Fruit fly (Drosophila melanogaster) whole organism, embryonic: ENCODE measurements around the gene GAPsec.

Source experiments
- B-H2 ChIP-seq: fragments of 200-800 bp; sonication (Bioruptor generic); optimal IDR thresholded peaks from 2 replicates; lab custom pipeline; 2018; ENCODE audit warnings: missing biosample characterization, mild to moderate bottlenecking, missing genetic modification characterization
- Bdp1 ChIP-seq: fragments of 200-800 bp; sonication (Bioruptor generic); optimal IDR thresholded peaks from 3 replicates; lab custom pipeline; 2016; ENCODE audit warnings: missing biosample characterization, missing genetic modification characterization
- Bgb ChIP-seq: fragments of 200-800 bp; sonication (Bioruptor generic); IDR thresholded peaks from 2 replicates; pipeline ENCODE4 v1.3.6; 2022; ENCODE audit warnings: missing biosample characterization, missing genetic modification characterization; ENCODE audit not compliant: partially characterized antibody
- BtbVII ChIP-seq: fragments of 200-800 bp; sonication (Bioruptor generic); optimal IDR thresholded peaks from 3 replicates; lab custom pipeline; 2017; ENCODE audit warnings: missing biosample characterization, mild to moderate bottlenecking, missing genetic modification characterization
- Bteb2 ChIP-seq: fragments of 200-800 bp; sonication (Bioruptor generic); optimal IDR thresholded peaks from 2 replicates; lab custom pipeline; 2016; ENCODE audit warnings: missing biosample characterization, missing genetic modification characterization
- CG10959 ChIP-seq: fragments of 200-800 bp; sonication (Bioruptor generic); IDR thresholded peaks from 2 replicates; pipeline ENCODE4 v1.3.6; 2022; ENCODE audit warnings: missing biosample characterization, missing genetic modification characterization
- CG11247 ChIP-seq: fragments of 200-800 bp; sonication (Bioruptor generic); IDR thresholded peaks from 2 replicates; pipeline ENCODE4 v1.3.6; 2022; ENCODE audit warnings: missing biosample characterization, missing genetic modification characterization
- CG12299 ChIP-seq: fragments of 200-800 bp; sonication (Bioruptor generic); optimal IDR thresholded peaks from 2 replicates; lab custom pipeline; 2018; ENCODE audit warnings: missing biosample characterization, mild to moderate bottlenecking, missing genetic modification characterization
- CG1529 ChIP-seq: fragments of 200-800 bp; sonication (Bioruptor generic); optimal IDR thresholded peaks from 3 replicates; lab custom pipeline; 2018; ENCODE audit warnings: missing biosample characterization, missing genetic modification characterization
- CG15479 ChIP-seq: fragments of 200-800 bp; sonication (Bioruptor generic); optimal IDR thresholded peaks from 3 replicates; lab custom pipeline; 2019; ENCODE audit warnings: missing biosample characterization, mild to moderate bottlenecking, missing genetic modification characterization, moderate library complexity
- CG16813 ChIP-seq: fragments of 200-800 bp; sonication (Bioruptor generic); IDR thresholded peaks from 3 replicates; pipeline ENCODE4 v1.3.6; 2022; ENCODE audit warnings: missing biosample characterization, missing genetic modification characterization; ENCODE audit not compliant: partially characterized antibody
- CG17612 ChIP-seq: fragments of 200-800 bp; sonication (Bioruptor generic); IDR thresholded peaks from 2 replicates; pipeline ENCODE4 v1.3.6; 2022; ENCODE audit warnings: missing biosample characterization, missing genetic modification characterization
- CG2129 ChIP-seq: fragments of 200-800 bp; sonication (Bioruptor generic); IDR thresholded peaks from 2 replicates; pipeline ENCODE4 v1.3.6; 2022; ENCODE audit warnings: missing biosample characterization, missing genetic modification characterization; ENCODE audit not compliant: partially characterized antibody
- CG2199 ChIP-seq: fragments of 200-800 bp; sonication (Bioruptor generic); IDR thresholded peaks from 3 replicates; pipeline ENCODE4 v1.3.6; 2022; ENCODE audit warnings: missing biosample characterization, missing genetic modification characterization
- CG30020 ChIP-seq: fragments of 200-800 bp; optimal IDR thresholded peaks from 2 replicates; lab custom pipeline; 2019; ENCODE audit warnings: missing biosample characterization, mild to moderate bottlenecking, missing genetic modification characterization, moderate library complexity
- CG31388 ChIP-seq: fragments of 200-800 bp; sonication (Bioruptor generic); optimal IDR thresholded peaks from 2 replicates; lab custom pipeline; 2016; ENCODE audit warnings: missing biosample characterization, missing genetic modification characterization
- CG31441 ChIP-seq: fragments of 200-800 bp; sonication (Bioruptor generic); IDR thresholded peaks from 2 replicates; pipeline ENCODE4 v1.3.6; 2022; ENCODE audit warnings: missing biosample characterization, missing genetic modification characterization
- CG32532 ChIP-seq: fragments of 200-800 bp; sonication (Bioruptor generic); IDR thresholded peaks from 2 replicates; pipeline ENCODE4 v1.3.6; 2022; ENCODE audit warnings: missing biosample characterization, missing genetic modification characterization
- CG4617 ChIP-seq: fragments of 200-800 bp; sonication (Bioruptor generic); optimal IDR thresholded peaks from 3 replicates; lab custom pipeline; 2016; ENCODE audit warnings: missing biosample characterization, missing genetic modification characterization, borderline replicate concordance
- CG7556 ChIP-seq: fragments of 200-800 bp; sonication (Bioruptor generic); optimal IDR thresholded peaks from 2 replicates; lab custom pipeline; 2017; ENCODE audit warnings: missing biosample characterization, mild to moderate bottlenecking, missing genetic modification characterization
- CG9817 ChIP-seq: fragments of 200-800 bp; sonication (Bioruptor generic); optimal IDR thresholded peaks from 2 replicates; lab custom pipeline; 2018; ENCODE audit warnings: missing biosample characterization, mild to moderate bottlenecking, missing genetic modification characterization, moderate library complexity
- Deaf1 ChIP-seq: fragments of 200-800 bp; optimal IDR thresholded peaks from 3 replicates; lab custom pipeline; 2019; ENCODE audit warnings: missing biosample characterization, mild to moderate bottlenecking, missing genetic modification characterization, moderate library complexity
- Dll ChIP-seq: fragments of 200-800 bp; sonication (Bioruptor generic); IDR thresholded peaks from 4 replicates; pipeline ENCODE4 v1.3.6; 2022; ENCODE audit warnings: missing biosample characterization, missing genetic modification characterization; ENCODE audit not compliant: partially characterized antibody
- Dp ChIP-seq: fragments of 200-800 bp; sonication (Bioruptor generic); optimal IDR thresholded peaks from 2 replicates; lab custom pipeline; 2018; ENCODE audit warnings: missing biosample characterization, mild to moderate bottlenecking, missing genetic modification characterization, moderate library complexity
- MESR4 ChIP-seq: fragments of 200-800 bp; sonication (Bioruptor generic); optimal IDR thresholded peaks from 2 replicates; lab custom pipeline; 2018; ENCODE audit warnings: missing biosample characterization, mild to moderate bottlenecking, missing genetic modification characterization, moderate library complexity
- Max ChIP-seq: fragments of 200-800 bp; sonication (Bioruptor generic); optimal IDR thresholded peaks from 2 replicates; lab custom pipeline; 2016; ENCODE audit warnings: missing biosample characterization, mild to moderate bottlenecking, missing genetic modification characterization
- Meics ChIP-seq: fragments of 200-800 bp; sonication (Bioruptor generic); optimal IDR thresholded peaks from 2 replicates; lab custom pipeline; 2017; ENCODE audit warnings: missing biosample characterization, mild to moderate bottlenecking, missing genetic modification characterization
- NC2α ChIP-seq: fragments of 200-800 bp; sonication (Bioruptor generic); optimal IDR thresholded peaks from 2 replicates; lab custom pipeline; 2016; ENCODE audit warnings: missing biosample characterization, missing genetic modification characterization
- Oli ChIP-seq: fragments of 200-800 bp; sonication (Bioruptor generic); optimal IDR thresholded peaks from 2 replicates; lab custom pipeline; 2018; ENCODE audit warnings: missing biosample characterization, mild to moderate bottlenecking, missing genetic modification characterization, moderate library complexity
- Pdp1 ChIP-seq, 2 experiments: fragments of 200-800 bp; sonication (Bioruptor generic); optimal IDR thresholded peaks; 3 replicates each; lab custom pipeline; 2016; ENCODE audit warnings: missing biosample characterization in 2 of 2, missing genetic modification characterization in 2 of 2, mild to moderate bottlenecking in 1 of 2, moderate library complexity in 1 of 2
- Ravus ChIP-seq: fragments of 200-800 bp; sonication (Bioruptor generic); IDR thresholded peaks from 2 replicates; pipeline ENCODE4 v1.3.6; 2022; ENCODE audit warnings: missing biosample characterization, missing genetic modification characterization
- Scr ChIP-seq: fragments of 200-800 bp; sonication (Bioruptor generic); IDR thresholded peaks from 2 replicates; pipeline ENCODE4 v1.3.6; 2022; ENCODE audit warnings: missing biosample characterization, missing genetic modification characterization; ENCODE audit not compliant: partially characterized antibody
- Sox102F ChIP-seq: fragments of 200-800 bp; sonication (Bioruptor generic); optimal IDR thresholded peaks from 2 replicates; lab custom pipeline; 2018; ENCODE audit warnings: missing biosample characterization, mild to moderate bottlenecking, missing genetic modification characterization, moderate library complexity
- al ChIP-seq: fragments of 200-800 bp; sonication (Bioruptor generic); IDR thresholded peaks from 2 replicates; pipeline ENCODE4 v1.3.6; 2022; ENCODE audit warnings: missing biosample characterization, missing genetic modification characterization
- bbx ChIP-seq: fragments of 200-800 bp; sonication (Bioruptor generic); IDR thresholded peaks from 2 replicates; pipeline ENCODE4 v1.3.6; 2022; ENCODE audit warnings: missing biosample characterization, missing genetic modification characterization; ENCODE audit not compliant: partially characterized antibody
- cg ChIP-seq: fragments of 200-800 bp; sonication (Bioruptor generic); optimal IDR thresholded peaks from 3 replicates; lab custom pipeline; 2019; ENCODE audit warnings: missing biosample characterization, mild to moderate bottlenecking, missing genetic modification characterization, moderate library complexity
- dysf ChIP-seq: fragments of 200-800 bp; sonication (Bioruptor generic); IDR thresholded peaks from 3 replicates; pipeline ENCODE4 v1.3.6; 2022; ENCODE audit warnings: missing biosample characterization, missing genetic modification characterization
- fd64A ChIP-seq: fragments of 200-800 bp; sonication (Bioruptor generic); optimal IDR thresholded peaks from 3 replicates; lab custom pipeline; 2018; ENCODE audit warnings: missing biosample characterization, mild to moderate bottlenecking, missing genetic modification characterization
- kay ChIP-seq: fragments of 200-800 bp; sonication (Bioruptor generic); optimal IDR thresholded peaks from 2 replicates; lab custom pipeline; 2016; ENCODE audit warnings: missing biosample characterization, missing genetic modification characterization
- org-1 ChIP-seq: fragments of 200-800 bp; sonication (Bioruptor generic); optimal IDR thresholded peaks from 2 replicates; lab custom pipeline; 2017; ENCODE audit warnings: missing biosample characterization, missing genetic modification characterization
- otp ChIP-seq: fragments of 200-800 bp; sonication (Bioruptor generic); IDR thresholded peaks from 3 replicates; pipeline ENCODE4, ENCODE4 v1.3.6; 2022; ENCODE audit warnings: missing biosample characterization, missing genetic modification characterization
- ranshi ChIP-seq: fragments of 200-800 bp; sonication (Bioruptor generic); IDR thresholded peaks from 2 replicates; pipeline ENCODE4 v1.3.6; 2022; ENCODE audit warnings: missing biosample characterization, missing genetic modification characterization
- run ChIP-seq: fragments of 200-800 bp; sonication (Bioruptor generic); optimal IDR thresholded peaks from 3 replicates; lab custom pipeline; 2018; ENCODE audit warnings: missing biosample characterization, mild to moderate bottlenecking, missing genetic modification characterization
- sd ChIP-seq: fragments of 200-800 bp; sonication (Bioruptor generic); optimal IDR thresholded peaks from 3 replicates; lab custom pipeline; 2018; ENCODE audit warnings: missing biosample characterization, mild to moderate bottlenecking, missing genetic modification characterization, moderate library complexity
- vvl ChIP-seq: fragments of 200-800 bp; sonication (Bioruptor generic); IDR thresholded peaks from 2 replicates; pipeline ENCODE4 v1.3.6; 2022; ENCODE audit warnings: missing biosample characterization, missing genetic modification characterization
- wdn ChIP-seq: fragments of 200-800 bp; sonication (Bioruptor generic); IDR thresholded peaks from 2 replicates; pipeline ENCODE4 v1.3.6; 2022; ENCODE audit warnings: missing biosample characterization, missing genetic modification characterization
- yki ChIP-seq: fragments of >200 bp; optimal IDR thresholded peaks from 3 replicates; lab custom pipeline; 2018
- zf30C ChIP-seq: fragments of 200-800 bp; sonication (Bioruptor generic); optimal IDR thresholded peaks from 3 replicates; lab custom pipeline; 2018; ENCODE audit warnings: missing biosample characterization, mild to moderate bottlenecking, missing genetic modification characterization

Gene GAPsec

dm6 chr3L:8628964-8629363, 5.3 kb upstream of the GAPsec start (continued):
- TF ChIP-seq Ravus (GFP tag; lab: Robert Waterston, UW), result peak; percentile 45
- no peak for TF ChIP-seq Dll (GFP tag; lab: Robert Waterston, UW)
- TF ChIP-seq wdn, result 0 out of 2 replicates have a peak, but pooled peaks have one; percentile 24
- peak; percentile 65 for TF ChIP-seq al (GFP tag; lab: Robert Waterston, UW)
- TF ChIP-seq Oli (tag; lab: Kevin White, UChicago), result peak; percentile 55
- TF ChIP-seq Sox102F (GFP tag; lab: Kevin White, UChicago), result peak; percentile 68
- no peak for TF ChIP-seq Bteb2
- no peak for TF ChIP-seq org-1 (GFP tag; lab: Kevin White, UChicago)
- no peak for TF ChIP-seq Bdp1 (GFP tag; lab: Kevin White, UChicago)
- TF ChIP-seq Max (GFP tag; lab: Kevin White, UChicago), result peak; percentile 37
- peak; percentile 7 for TF ChIP-seq run (tag; lab: Kevin White, UChicago)
- TF ChIP-seq Dp (GFP tag; lab: Kevin White, UChicago), result no peak
- peak; percentile 13 for TF ChIP-seq CG1529
- TF ChIP-seq MESR4 (GFP tag; lab: Kevin White, UChicago), result no peak
- TF ChIP-seq Bgb (GFP tag; lab: Robert Waterston, UW), result no peak
- TF ChIP-seq CG2129 (GFP tag; lab: Robert Waterston, UW), result no peak
- peak; percentile 38; the same call in 1 of the 2 replicates for TF ChIP-seq CG10959 (GFP tag; lab: Robert Waterston, UW)
- no peak for TF ChIP-seq CG31388 (GFP tag; lab: Kevin White, UChicago)
- TF ChIP-seq B-H2 (GFP tag; lab: Kevin White, UChicago), result no peak
- peak; percentile 59 for TF ChIP-seq Meics (GFP tag; lab: Kevin White, UChicago)
- peak; percentile 15 for TF ChIP-seq zf30C (GFP tag; lab: Kevin White, UChicago)
- TF ChIP-seq CG4617 (GFP tag; lab: Kevin White, UChicago), result no peak
- no peak for TF ChIP-seq cg
- TF ChIP-seq CG17612, result 0 out of 2 replicates have a peak, but pooled peaks have one; percentile 29
- no peak for TF ChIP-seq fd64A
- peak; percentile 37 for TF ChIP-seq CG9817 (tag; lab: Kevin White, UChicago)
- peak; percentile 57 for TF ChIP-seq CG11247 (GFP tag; lab: Robert Waterston, UW)
- peak; percentile 84 for TF ChIP-seq ranshi (GFP tag; lab: Robert Waterston, UW)

DNA sequence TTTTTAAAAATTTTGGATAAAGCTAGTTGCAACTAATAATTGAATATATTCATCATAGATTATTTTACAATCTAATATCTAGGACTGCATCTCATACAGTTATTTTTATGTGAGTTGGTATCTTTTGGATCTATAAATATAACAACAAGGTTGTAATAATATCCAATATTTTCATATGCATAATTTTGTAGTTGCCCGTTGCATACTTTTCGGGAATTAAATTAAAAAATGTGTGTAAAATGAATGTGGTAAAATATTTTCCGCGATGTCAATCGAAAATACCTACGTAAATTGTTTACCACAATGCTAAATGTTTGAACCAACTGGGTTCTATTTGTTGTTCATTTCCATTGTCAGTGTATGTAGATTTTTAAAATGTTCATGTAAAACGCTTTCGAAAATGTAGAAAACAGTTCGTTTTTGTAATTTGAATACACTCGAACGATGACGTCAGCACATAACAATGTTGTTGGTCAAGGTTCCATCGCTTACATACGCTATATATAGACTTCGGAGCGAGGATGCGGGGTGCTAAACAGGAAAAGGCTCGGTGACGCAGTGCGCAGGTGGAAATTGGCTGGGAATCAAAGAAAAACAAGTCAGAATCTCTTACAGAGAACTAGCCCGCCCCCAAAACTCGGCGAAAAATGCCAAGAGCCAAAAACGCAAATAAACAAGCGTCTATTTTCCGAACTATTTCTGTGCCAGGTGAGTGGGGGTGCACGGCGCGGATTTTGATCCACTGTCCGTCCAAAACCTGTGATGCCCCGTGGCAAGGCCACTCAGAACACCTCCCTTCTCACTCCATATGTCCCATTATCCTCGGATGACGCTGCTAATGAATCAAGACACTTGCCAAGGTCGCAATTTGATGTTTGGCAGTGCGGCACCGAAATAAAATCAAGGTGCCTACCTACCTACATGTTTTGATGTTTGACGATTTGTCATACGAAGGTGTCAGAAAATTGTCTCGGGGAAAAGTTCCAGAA, 4.4 kb upstream of the GAPsec start:
- TF ChIP-seq dysf (GFP tag; lab: Robert Waterston, UW) (no peak), vvl (peak; percentile 27; the same call in 1 of the 2 replicates), CG30020 (tag; lab: Kevin White, UChicago) (no peak), BtbVII (peak; percentile 42), otp (GFP tag; lab: Robert Waterston, UW) (no peak), NC2α (GFP tag; lab: Kevin White, UChicago) (no peak), CG16813 (GFP tag; lab: Robert Waterston, UW) (peak; percentile 49; the same call in 2 of the 3 replicates), CG2199 (peak; percentile 14; the same call in 1 of the 3 replicates), yki (lab: Kevin White, UChicago) (no peak), Deaf1 (tag; lab: Kevin White, UChicago) (peak; percentile 28), CG7556 (no peak), MESR4 (GFP tag; lab: Kevin White, UChicago) (no peak), CG15479 (no peak), Pdp1 (GFP tag; optimal IDR thresholded peaks at IDR 0.05; lab: Kevin White, UChicago) (peak in 1 of 2 experiments; percentile 31), CG31441 (GFP tag; lab: Robert Waterston, UW) (no peak), bbx (GFP tag; lab: Robert Waterston, UW) (no peak), CG32532 (GFP tag; lab: Robert Waterston, UW) (no peak), Scr (GFP tag; lab: Robert Waterston, UW) (0 out of 2 replicates have a peak, but pooled peaks have one; percentile 12), sd (tag; lab: Kevin White, UChicago) (peak; percentile 92), kay (GFP tag; lab: Kevin White, UChicago) (peak; percentile 41), CG12299 (tag; lab: Kevin White, UChicago) (no peak)
